Fruit fly (Drosophila melanogaster) whole organism: ENCODE data around the gene CG31601.

Source experiments
- CG8478 ChIP-seq: fragments of >200 bp; optimal IDR thresholded peaks from 2 replicates; lab custom pipeline; 2018; ENCODE audit warnings: inconsistent platforms
- Dll ChIP-seq: fragments of >200 bp; optimal IDR thresholded peaks from 2 replicates; lab custom pipeline; 2017
- EcR ChIP-seq, 2 experiments: fragments of >200 bp; optimal IDR thresholded peaks; 2 replicates each; lab custom pipeline; 2017; ENCODE audit warnings: missing biosample characterization in 2 of 2, missing genetic modification characterization in 2 of 2, missing genetic modification reagents in 2 of 2
- pan ChIP-seq: fragments of >200 bp; optimal IDR thresholded peaks from 2 replicates; lab custom pipeline; 2017
- psq ChIP-seq: fragments of >200 bp; optimal IDR thresholded peaks from 2 replicates; lab custom pipeline; 2017
- usp ChIP-seq: fragments of >200 bp; optimal IDR thresholded peaks from 2 replicates; lab custom pipeline; 2017; ENCODE audit warnings: missing biosample characterization, missing genetic modification characterization, mixed read lengths

DNA sequence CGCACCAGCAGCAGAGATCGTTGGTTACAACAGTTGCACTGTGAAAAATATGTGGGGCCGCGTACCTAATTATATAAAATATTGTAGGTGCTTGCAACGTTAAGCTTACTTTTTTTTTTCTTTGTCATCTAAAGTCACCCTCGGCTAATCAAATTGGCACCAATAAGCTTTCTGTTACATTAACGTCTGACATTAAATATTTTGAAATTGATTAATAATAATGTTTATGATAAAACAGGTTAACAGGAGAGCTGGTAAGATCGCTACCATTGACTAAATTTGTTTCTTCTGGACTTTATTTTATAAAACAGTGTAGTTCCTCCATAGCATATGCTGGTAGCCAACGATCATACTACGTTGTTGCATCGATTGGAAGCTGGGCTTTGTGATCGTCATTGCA, 50.3 kb downstream of the CG31601 start:
- no peak for TF ChIP-seq pan (lab: Kevin White, UChicago)
- TF ChIP-seq Dll = no peak
- no peak for TF ChIP-seq psq
- no peak for TF ChIP-seq usp (GFP tag; lab: Kevin White, UChicago)
- TF ChIP-seq EcR (GFP tag; optimal IDR thresholded peaks at IDR 0.05; lab: Kevin White, UChicago) = no peak
- TF ChIP-seq CG8478 (lab: Kevin White, UChicago) = no peak
